Worm (Caenorhabditis elegans): ENCODE data around the gene ZK896.4.

DNA sequence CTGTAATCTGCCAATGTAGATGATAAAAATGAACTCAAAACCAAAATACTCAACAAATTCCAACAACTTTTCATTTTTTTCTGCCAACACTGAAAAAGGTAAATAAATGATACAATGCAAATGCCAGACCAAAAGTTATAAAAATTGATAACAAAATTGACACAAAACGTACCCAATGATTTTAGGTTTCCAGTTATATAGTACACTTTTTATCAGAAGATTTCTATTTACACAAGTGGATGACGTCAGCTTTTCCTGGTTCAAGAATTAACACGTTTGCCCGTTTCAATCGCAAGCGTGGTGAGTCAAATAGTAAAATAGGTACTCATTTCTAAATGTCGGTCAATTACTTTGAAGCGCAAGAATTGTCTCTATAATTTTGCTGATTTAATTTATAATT, 3.5 kb downstream of the ZK896.4 start, which contains the start of gene ZK896.5:
- TF ChIP-seq unc-62 (GFP tag; optimal IDR thresholded peaks at IDR 0.05) (no peak), mel-28 (tag; optimal IDR thresholded peaks at IDR 0.05; ENCODE audit: borderline replicate concordance) (no peak), pha-4 (tag; optimal IDR thresholded peaks at IDR 0.05) (no peak), F37B4.10 (GFP tag; IDR thresholded peaks at IDR 0.05) (no peak), him-1 (tag; optimal IDR thresholded peaks at IDR 0.05) (no peak), Y53G8AR.9 (GFP tag; conservative IDR thresholded peaks at IDR 0.05) (no peak), somi-1 (GFP tag; optimal IDR thresholded peaks at IDR 0.05) (no peak), F39B2.1 (GFP tag; IDR thresholded peaks at IDR 0.05) (no peak)
